Worm (Caenorhabditis elegans): ENCODE results near the gene fzr-1.

- TF ChIP-seq pqm-1 (tag; optimal IDR thresholded peaks at IDR 0.05) (no peak), nhr-11 (tag; optimal IDR thresholded peaks at IDR 0.05) (no peak), hlh-30 (tag; optimal IDR thresholded peaks at IDR 0.05; ENCODE audit: insufficient read depth) (no peak), ama-1 (optimal IDR thresholded peaks at IDR 0.05) (no peak), npax-4 (tag; optimal IDR thresholded peaks at IDR 0.05) (no peak)
Observed at ce11 chrII:9605336-9605735, 38.9 kb downstream of the fzr-1 start, which contains the start of gene nhr-19.
